Fruit fly (Drosophila melanogaster): ENCODE results near the gene bcn92.

bcn92 gene

DNA sequence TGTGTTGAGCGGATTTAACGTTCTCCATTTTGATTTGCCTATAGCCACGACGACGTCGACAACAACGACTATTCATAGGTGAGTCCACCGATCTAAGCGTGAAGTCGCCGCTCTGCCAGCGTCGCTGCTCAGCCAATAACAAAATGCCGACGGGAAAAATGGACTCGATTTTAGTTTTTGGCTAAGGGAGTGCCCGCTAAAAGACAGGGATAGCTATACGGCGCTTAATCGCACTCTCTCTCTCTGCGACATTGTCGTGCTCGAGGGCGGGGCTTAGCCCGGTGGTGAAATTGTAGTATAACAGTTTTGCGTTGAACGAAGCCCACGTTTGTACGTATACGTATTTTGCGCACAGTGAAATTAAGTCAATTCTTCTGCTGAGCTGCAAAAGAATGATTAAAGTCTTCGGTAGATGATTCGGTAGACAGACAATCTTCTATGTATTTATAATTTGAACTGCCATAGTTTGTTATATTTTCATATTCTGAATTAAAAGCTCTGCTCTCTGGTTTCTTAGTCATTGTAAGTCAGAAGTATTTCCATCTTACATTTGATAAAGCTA lies 23.8 kb downstream of the bcn92 start (continued):
- no peak for TF ChIP-seq CG8089 (GFP tag; optimal IDR thresholded peaks at IDR 0.05)
- TF ChIP-seq Optix (GFP tag; IDR thresholded peaks at IDR 0.05): no peak
- peak; percentile 91 for TF ChIP-seq CG1832 (GFP tag; optimal IDR thresholded peaks at IDR 0.05)
- peak; percentile 60 for TF ChIP-seq HmgZ (tag; optimal IDR thresholded peaks at IDR 0.05)
- no peak for TF ChIP-seq CG6791 (GFP tag; IDR thresholded peaks at IDR 0.05; ENCODE audit: partially characterized antibody)
- no peak for TF ChIP-seq CG33213 (GFP tag; optimal IDR thresholded peaks at IDR 0.05)
- no peak for TF ChIP-seq aop (GFP tag; IDR thresholded peaks at IDR 0.05)
- TF ChIP-seq gce (GFP tag; IDR thresholded peaks at IDR 0.05): no peak
- no peak for TF ChIP-seq CG10366 (GFP tag; IDR thresholded peaks at IDR 0.05)
- TF ChIP-seq knrl (GFP tag; IDR thresholded peaks at IDR 0.05; ENCODE audit: partially characterized antibody): no peak
- TF ChIP-seq CG11504 (tag; optimal IDR thresholded peaks at IDR 0.05): no peak
- TF ChIP-seq CG10543 (GFP tag; optimal IDR thresholded peaks at IDR 0.05): peak; percentile 29
- TF ChIP-seq CG10274 (GFP tag; optimal IDR thresholded peaks at IDR 0.05): no peak
- no peak for TF ChIP-seq wor (GFP tag; IDR thresholded peaks at IDR 0.05)
- 0 out of 2 replicates have a peak, but pooled peaks have one; percentile 36 for TF ChIP-seq vvl (GFP tag; IDR thresholded peaks at IDR 0.05)
- no peak for TF ChIP-seq Atf-2 (GFP tag; optimal IDR thresholded peaks at IDR 0.05)
- TF ChIP-seq yki (optimal IDR thresholded peaks at IDR 0.05): no peak
- TF ChIP-seq CG7745 (tag; optimal IDR thresholded peaks at IDR 0.05): no peak
- TF ChIP-seq HLH3B (GFP tag; IDR thresholded peaks at IDR 0.05): no peak
- TF ChIP-seq CG1603 (tag; optimal IDR thresholded peaks at IDR 0.05): no peak
- TF ChIP-seq prd (optimal IDR thresholded peaks at IDR 0.05): no peak
- TF ChIP-seq prd (GFP tag; IDR thresholded peaks at IDR 0.05): no peak
- TF ChIP-seq MTF-1 (GFP tag; optimal IDR thresholded peaks at IDR 0.05; ENCODE audit: borderline replicate concordance): no peak
- TF ChIP-seq CG17359 (tag; optimal IDR thresholded peaks at IDR 0.05): no peak
- no peak for TF ChIP-seq CHES-1-like (GFP tag; optimal IDR thresholded peaks at IDR 0.05)
- no peak for TF ChIP-seq nerfin-2 (GFP tag; IDR thresholded peaks at IDR 0.05; ENCODE audit: partially characterized antibody)
- TF ChIP-seq Sox102F (GFP tag; optimal IDR thresholded peaks at IDR 0.05): no peak
- no peak for TF ChIP-seq da (GFP tag; optimal IDR thresholded peaks at IDR 0.05)
- no peak for TF ChIP-seq pb (GFP tag; optimal IDR thresholded peaks at IDR 0.05)
- TF ChIP-seq Drgx (GFP tag; IDR thresholded peaks at IDR 0.05): no peak
- TF ChIP-seq CG4328 (GFP tag; optimal IDR thresholded peaks at IDR 0.05): no peak
- TF ChIP-seq CG10321 (GFP tag; IDR thresholded peaks at IDR 0.05): peak; percentile 96
- TF ChIP-seq Sry-δ (GFP tag; optimal IDR thresholded peaks at IDR 0.05): no peak
- no peak for TF ChIP-seq Lim3 (GFP tag; IDR thresholded peaks at IDR 0.05)
- no peak for TF ChIP-seq Dad (GFP tag; optimal IDR thresholded peaks at IDR 0.05)
- TF ChIP-seq YL-1 (GFP tag; optimal IDR thresholded peaks at IDR 0.05): no peak
- TF ChIP-seq D19A (tag; optimal IDR thresholded peaks at IDR 0.05): no peak
- TF ChIP-seq CG9609 (GFP tag; optimal IDR thresholded peaks at IDR 0.05): no peak
- TF ChIP-seq CG11093 (GFP tag; IDR thresholded peaks at IDR 0.05): no peak
- no peak for TF ChIP-seq sim (GFP tag; IDR thresholded peaks at IDR 0.05)
- TF ChIP-seq zen2 (GFP tag; IDR thresholded peaks at IDR 0.05; ENCODE audit: partially characterized antibody): no peak
- TF ChIP-seq CG17802 (tag; optimal IDR thresholded peaks at IDR 0.05): no peak
- TF ChIP-seq Usf (GFP tag; optimal IDR thresholded peaks at IDR 0.05): no peak
- TF ChIP-seq pfk (GFP tag; optimal IDR thresholded peaks at IDR 0.05): peak; percentile 55
- TF ChIP-seq croc (GFP tag; conservative IDR thresholded peaks at IDR 0.05): no peak
- TF ChIP-seq CG10431 (GFP tag; optimal IDR thresholded peaks at IDR 0.05): no peak
- no peak for TF ChIP-seq Xbp1 (GFP tag; optimal IDR thresholded peaks at IDR 0.05)
- TF ChIP-seq Ets65A (GFP tag): no peak
- TF ChIP-seq CG30020 (tag; optimal IDR thresholded peaks at IDR 0.05): no peak
- no peak for TF ChIP-seq pita (GFP tag; optimal IDR thresholded peaks at IDR 0.05)
- TF ChIP-seq Pdp1 (GFP tag; optimal IDR thresholded peaks at IDR 0.05): no peak
- no peak for TF ChIP-seq bab2 (GFP tag; optimal IDR thresholded peaks at IDR 0.05)

Data from whole organism, embryonic.